Worm (Caenorhabditis elegans) whole organism, L4 larva: ENCODE measurements around the gene inx-6.

Experiments
- ZK337.2 ChIP-seq: fragments of 200-800 bp; sonication (Bioruptor generic); IDR thresholded peaks from 2 replicates; pipeline ENCODE4 v1.3.6; 2022; ENCODE audit warnings: missing genetic modification reagents, missing genetic modification characterization, missing compliant biosample characterization
- ama-1 ChIP-seq: fragments of 150-350 bp; optimal IDR thresholded peaks from 2 replicates; lab custom pipeline; 2014; ENCODE audit warnings: inconsistent platforms, mixed read lengths
- ceh-20 ChIP-seq: fragments of 200-800 bp; sonication (Bioruptor generic); IDR thresholded peaks from 2 replicates; pipeline ENCODE4 v1.3.6; 2022; ENCODE audit warnings: missing genetic modification reagents, missing genetic modification characterization, missing compliant biosample characterization
- daf-12 ChIP-seq: fragments of 150-350 bp; optimal IDR thresholded peaks from 2 replicates; lab custom pipeline; 2014; ENCODE audit warnings: missing biosample characterization, missing genetic modification reagents, missing genetic modification characterization
- daf-8 ChIP-seq: fragments of 200-800 bp; sonication (Bioruptor generic); IDR thresholded peaks from 2 replicates; pipeline ENCODE4 v1.3.6; 2022; ENCODE audit warnings: missing genetic modification characterization, missing compliant biosample characterization
- dmd-6 ChIP-seq: fragments of 200-800 bp; sonication (Bioruptor generic); IDR thresholded peaks from 2 replicates; pipeline ENCODE4 v1.3.6; 2022; ENCODE audit warnings: missing genetic modification reagents, missing genetic modification characterization, missing compliant biosample characterization
- fkh-10 ChIP-seq: fragments of 150-350 bp; optimal IDR thresholded peaks from 2 replicates; lab custom pipeline; 2014; ENCODE audit warnings: missing biosample characterization, missing genetic modification reagents, missing genetic modification characterization
- lin-39 ChIP-seq: fragments of 150-350 bp; optimal IDR thresholded peaks from 2 replicates; lab custom pipeline; 2014; ENCODE audit warnings: missing biosample characterization, missing genetic modification reagents, missing genetic modification characterization
- madf-9 ChIP-seq: fragments of 200-800 bp; sonication (Bioruptor generic); conservative IDR thresholded peaks from 2 replicates; pipeline ENCODE4 v1.3.6; 2022; ENCODE audit warnings: missing genetic modification reagents, missing genetic modification characterization, missing compliant biosample characterization
- pha-4 ChIP-seq, 2 experiments: fragments of 150-350 bp in 1 of 2; fragments of 200-800 bp in 1 of 2; sonication (Bioruptor generic) in 1 of 2; IDR thresholded peaks in 1 of 2; optimal IDR thresholded peaks in 1 of 2; 2 replicates each; pipeline versions ENCODE4 v1.3.6 to Lab custom; 2014 to 2022; ENCODE audit warnings: missing genetic modification characterization in 2 of 2, missing genetic modification reagents in 2 of 2, missing biosample characterization in 1 of 2, missing compliant biosample characterization in 1 of 2
- snpc-4 ChIP-seq: fragments of 150-350 bp; optimal IDR thresholded peaks from 2 replicates; lab custom pipeline; 2014; ENCODE audit warnings: missing biosample characterization, missing genetic modification characterization
- ztf-11 ChIP-seq: fragments of 150-350 bp; optimal IDR thresholded peaks from 2 replicates; lab custom pipeline; 2014; ENCODE audit warnings: missing biosample characterization, missing genetic modification characterization

DNA sequence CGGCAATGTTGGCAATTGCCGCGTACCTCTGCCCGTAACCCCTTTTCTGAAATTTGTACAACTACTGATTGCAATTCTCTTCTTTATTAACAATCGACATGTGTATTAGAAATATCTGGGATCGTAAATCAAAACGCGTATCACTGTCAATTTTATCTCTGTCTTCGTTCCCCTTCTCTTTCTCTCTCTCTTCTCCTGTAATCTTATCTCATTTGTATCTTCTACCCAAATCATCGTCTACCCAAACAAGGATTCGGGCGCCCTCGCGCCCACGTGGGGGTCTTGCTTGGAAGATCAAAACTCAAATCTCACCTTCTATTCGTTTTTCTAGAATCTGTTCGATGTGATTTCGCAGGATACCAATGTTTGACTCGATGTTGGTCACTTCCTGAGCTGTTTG lies 35.4 kb upstream of the inx-6 start, which contains the start of gene C27D8.2:
- TF ChIP-seq ztf-11 (no peak), lin-39 (tag; lab: Kevin White, UChicago) (no peak), ceh-20 (GFP tag; lab: Robert Waterston, UW) (no peak), daf-12 (no peak), fkh-10 (GFP tag; lab: Kevin White, UChicago) (no peak), snpc-4 (tag; lab: Kevin White, UChicago) (no peak), daf-8 (GFP tag; lab: Robert Waterston, UW) (no peak), dmd-6 (GFP tag; lab: Robert Waterston, UW) (no peak), ama-1 (lab: Kevin White, UChicago) (no peak), madf-9 (GFP tag; lab: Robert Waterston, UW) (no peak), pha-4 (GFP tag; IDR thresholded peaks at IDR 0.05; lab: Robert Waterston, UW) (no peak), pha-4 (tag; optimal IDR thresholded peaks at IDR 0.05; lab: Kevin White, UChicago) (no peak), ZK337.2 (GFP tag; lab: Robert Waterston, UW) (no peak)
